Fruit fly (Drosophila melanogaster) whole organism, embryonic: ENCODE measurements around the gene CG14125.

Experiments used
- Bteb2 ChIP-seq: fragments of 200-800 bp; sonication (Bioruptor generic); optimal IDR thresholded peaks from 2 replicates; lab custom pipeline; 2016; ENCODE audit warnings: missing biosample characterization, missing genetic modification characterization
- CG10321 ChIP-seq: fragments of 200-800 bp; sonication (Bioruptor generic); IDR thresholded peaks from 2 replicates; pipeline ENCODE4 v1.3.6; 2022; ENCODE audit warnings: missing biosample characterization, missing genetic modification characterization
- CG11085 ChIP-seq: fragments of 200-800 bp; sonication (Bioruptor generic); IDR thresholded peaks from 2 replicates; pipeline ENCODE4 v1.3.6; 2022; ENCODE audit warnings: missing biosample characterization, missing genetic modification characterization
- CG12071 ChIP-seq: fragments of 200-800 bp; sonication (Bioruptor generic); optimal IDR thresholded peaks from 3 replicates; lab custom pipeline; 2018; ENCODE audit warnings: missing biosample characterization, mild to moderate bottlenecking, missing genetic modification characterization
- CG15479 ChIP-seq: fragments of 200-800 bp; sonication (Bioruptor generic); optimal IDR thresholded peaks from 3 replicates; lab custom pipeline; 2019; ENCODE audit warnings: missing biosample characterization, mild to moderate bottlenecking, missing genetic modification characterization, moderate library complexity
- CG1602 ChIP-seq: fragments of 200-800 bp; sonication (Bioruptor generic); optimal IDR thresholded peaks from 3 replicates; lab custom pipeline; 2016; ENCODE audit warnings: missing biosample characterization, missing genetic modification characterization
- CG17361 ChIP-seq: fragments of 200-800 bp; sonication (Bioruptor generic); IDR thresholded peaks from 3 replicates; pipeline ENCODE4 v1.3.6; 2022; ENCODE audit warnings: missing biosample characterization, missing genetic modification characterization
- CG1832 ChIP-seq: fragments of 200-800 bp; sonication (Bioruptor generic); optimal IDR thresholded peaks from 2 replicates; lab custom pipeline; 2017; ENCODE audit warnings: missing biosample characterization, mild to moderate bottlenecking, missing genetic modification characterization, inconsistent platforms
- CG3163 ChIP-seq: fragments of 200-800 bp; sonication (Bioruptor generic); optimal IDR thresholded peaks from 3 replicates; lab custom pipeline; 2016; ENCODE audit warnings: missing biosample characterization, missing genetic modification characterization
- CG42726 ChIP-seq: fragments of 200-800 bp; sonication (Bioruptor generic); IDR thresholded peaks from 2 replicates; pipeline ENCODE4 v1.3.6; 2022; ENCODE audit warnings: missing biosample characterization, missing genetic modification characterization; ENCODE audit not compliant: partially characterized antibody
- CG6689 ChIP-seq: fragments of 200-800 bp; sonication (Bioruptor generic); IDR thresholded peaks from 2 replicates; pipeline ENCODE4 v1.3.6; 2022; ENCODE audit warnings: missing biosample characterization, missing genetic modification characterization
- CG6791 ChIP-seq: fragments of 200-800 bp; sonication (Bioruptor generic); IDR thresholded peaks from 3 replicates; pipeline ENCODE4 v1.3.6; 2022; ENCODE audit warnings: missing biosample characterization, missing genetic modification characterization; ENCODE audit not compliant: partially characterized antibody
- CG7357 ChIP-seq: fragments of 200-800 bp; sonication (Bioruptor generic); IDR thresholded peaks from 3 replicates; pipeline ENCODE4 v1.3.6; 2022; ENCODE audit warnings: missing biosample characterization, missing genetic modification characterization
- CG8089 ChIP-seq: fragments of 200-800 bp; sonication (Bioruptor generic); optimal IDR thresholded peaks from 3 replicates; lab custom pipeline; 2016; ENCODE audit warnings: missing biosample characterization, missing genetic modification characterization
- CG9609 ChIP-seq: fragments of 200-800 bp; sonication (Bioruptor generic); optimal IDR thresholded peaks from 3 replicates; lab custom pipeline; 2016; ENCODE audit warnings: missing biosample characterization, missing genetic modification characterization
- CG9932 ChIP-seq: fragments of 200-800 bp; sonication (Bioruptor generic); IDR thresholded peaks from 2 replicates; pipeline ENCODE4 v1.3.6; 2022; ENCODE audit warnings: missing biosample characterization, missing genetic modification characterization
- Deaf1 ChIP-seq: fragments of 200-800 bp; optimal IDR thresholded peaks from 3 replicates; lab custom pipeline; 2019; ENCODE audit warnings: missing biosample characterization, mild to moderate bottlenecking, missing genetic modification characterization, moderate library complexity
- Ets65A ChIP-seq: fragments of 200-800 bp; sonication (Bioruptor generic); peaks from one replicate; lab custom pipeline; 2016; ENCODE audit warnings: missing biosample characterization, missing genetic modification characterization
- H15 ChIP-seq: fragments of 200-800 bp; sonication (Bioruptor generic); IDR thresholded peaks from 3 replicates; pipeline ENCODE4 v1.3.6; 2022; ENCODE audit warnings: missing biosample characterization, missing genetic modification characterization
- HLH3B ChIP-seq: fragments of 200-800 bp; sonication (Bioruptor generic); IDR thresholded peaks from 2 replicates; pipeline ENCODE4 v1.3.6; 2022; ENCODE audit warnings: missing biosample characterization, missing genetic modification characterization
- HmgZ ChIP-seq: fragments of 200-800 bp; sonication (Bioruptor generic); optimal IDR thresholded peaks from 2 replicates; lab custom pipeline; 2018; ENCODE audit warnings: missing biosample characterization, mild to moderate bottlenecking, missing genetic modification characterization
- Nf-YA ChIP-seq: fragments of 200-800 bp; sonication (Bioruptor generic); IDR thresholded peaks from 2 replicates; pipeline ENCODE4 v1.3.6; 2022; ENCODE audit warnings: missing biosample characterization, missing genetic modification characterization
- Nf-YB ChIP-seq: fragments of 200-800 bp; sonication (Bioruptor generic); optimal IDR thresholded peaks from 3 replicates; lab custom pipeline; 2019; ENCODE audit warnings: missing biosample characterization, mild to moderate bottlenecking, missing genetic modification characterization, moderate library complexity
- Optix ChIP-seq: fragments of 200-800 bp; sonication (Bioruptor generic); IDR thresholded peaks from 3 replicates; pipeline ENCODE4 v1.3.6; 2022; ENCODE audit warnings: missing biosample characterization, missing genetic modification characterization
- Pdp1 ChIP-seq, 2 experiments: fragments of 200-800 bp; sonication (Bioruptor generic); optimal IDR thresholded peaks; 3 replicates each; lab custom pipeline; 2016; ENCODE audit warnings: missing biosample characterization in 2 of 2, missing genetic modification characterization in 2 of 2, mild to moderate bottlenecking in 1 of 2, moderate library complexity in 1 of 2
- chinmo ChIP-seq: fragments of 200-800 bp; sonication (Bioruptor generic); IDR thresholded peaks from 4 replicates; pipeline ENCODE4 v1.3.6; 2022; ENCODE audit warnings: missing biosample characterization, missing genetic modification characterization; ENCODE audit not compliant: partially characterized antibody
- grn ChIP-seq: fragments of 200-800 bp; sonication (Bioruptor generic); optimal IDR thresholded peaks from 3 replicates; lab custom pipeline; 2017; ENCODE audit warnings: missing biosample characterization, missing genetic modification characterization
- h ChIP-seq: fragments of >200 bp; optimal IDR thresholded peaks from 2 replicates; lab custom pipeline; 2017
- hkb ChIP-seq, 2 experiments: fragments of 200-800 bp in 1 of 2; fragments of >200 bp in 1 of 2; sonication (Bioruptor generic) in 1 of 2; IDR thresholded peaks in 1 of 2; optimal IDR thresholded peaks in 1 of 2; 2 replicates each; pipeline versions ENCODE4 v1.3.6 to Lab custom; 2017 to 2022; ENCODE audit warnings: missing biosample characterization in 1 of 2, missing genetic modification characterization in 1 of 2
- ken ChIP-seq: fragments of 200-800 bp; sonication (Bioruptor generic); IDR thresholded peaks from 3 replicates; pipeline ENCODE4 v1.3.6; 2022; ENCODE audit warnings: missing biosample characterization, missing genetic modification characterization
- otp ChIP-seq: fragments of 200-800 bp; sonication (Bioruptor generic); IDR thresholded peaks from 3 replicates; pipeline ENCODE4, ENCODE4 v1.3.6; 2022; ENCODE audit warnings: missing biosample characterization, missing genetic modification characterization
- scrt ChIP-seq: fragments of 200-800 bp; sonication (Bioruptor generic); optimal IDR thresholded peaks from 2 replicates; lab custom pipeline; 2018; ENCODE audit warnings: missing biosample characterization, mild to moderate bottlenecking, missing genetic modification characterization, moderate library complexity
- sob ChIP-seq: fragments of 200-800 bp; sonication (Bioruptor generic); IDR thresholded peaks from 2 replicates; pipeline ENCODE4 v1.3.6; 2022; ENCODE audit warnings: missing biosample characterization, missing genetic modification characterization
- sr ChIP-seq: fragments of 200-800 bp; sonication (Bioruptor generic); IDR thresholded peaks from 3 replicates; pipeline ENCODE4 v1.3.6; 2022; ENCODE audit warnings: missing biosample characterization, missing genetic modification characterization
- tgo ChIP-seq: fragments of 200-800 bp; sonication (Bioruptor generic); IDR thresholded peaks from 3 replicates; pipeline ENCODE4 v1.3.6; 2022; ENCODE audit warnings: missing biosample characterization, missing genetic modification characterization
- wor ChIP-seq: fragments of 200-800 bp; sonication (Bioruptor generic); IDR thresholded peaks from 2 replicates; pipeline ENCODE4 v1.3.6; 2022; ENCODE audit warnings: missing biosample characterization, missing genetic modification characterization
- zen2 ChIP-seq: fragments of 200-800 bp; sonication (Bioruptor generic); IDR thresholded peaks from 3 replicates; pipeline ENCODE4 v1.3.6; 2022; ENCODE audit warnings: missing biosample characterization, missing genetic modification characterization; ENCODE audit not compliant: partially characterized antibody

CG14125 gene

DNA sequence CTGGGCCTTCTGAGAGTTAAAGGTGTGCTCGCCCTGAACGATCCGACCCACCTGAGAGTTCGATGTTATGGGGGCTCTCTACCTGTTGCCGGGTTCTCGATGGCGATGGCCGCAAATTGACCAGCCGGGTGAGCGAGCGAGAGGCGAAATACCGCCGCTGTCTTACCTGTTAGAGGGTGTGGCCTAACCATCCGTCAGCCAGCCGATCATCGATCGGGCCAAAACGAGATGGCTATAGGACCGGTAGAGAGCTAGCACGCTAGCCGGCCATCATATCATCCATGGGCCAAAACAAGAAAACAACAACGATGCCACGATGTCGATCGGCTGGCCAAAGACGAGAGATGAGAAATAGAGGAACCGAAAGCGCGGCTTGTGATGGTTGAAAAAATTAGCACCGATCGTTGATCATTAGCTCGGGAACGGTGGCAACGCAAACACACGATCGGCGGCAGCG lies 47.4 kb upstream of the CG14125 start, which contains the start of gene byn (continued):
- TF ChIP-seq CG1832 (GFP tag; lab: Kevin White, UChicago) (peak; percentile 84), Nf-YB (GFP tag; lab: Kevin White, UChicago) (peak; percentile 95), CG9932 (GFP tag; lab: Robert Waterston, UW) (no peak), CG9609 (no peak), H15 (GFP tag; lab: Robert Waterston, UW) (no peak), HLH3B (GFP tag; lab: Robert Waterston, UW) (no peak), CG10321 (GFP tag; lab: Robert Waterston, UW) (peak; percentile 91), CG42726 (GFP tag; lab: Robert Waterston, UW) (0 out of 2 replicates have a peak, but pooled peaks have one; percentile 32), Deaf1 (peak; percentile 64), CG6791 (GFP tag; lab: Robert Waterston, UW) (0 out of 3 replicates have a peak, but pooled peaks have one; percentile 10), grn (GFP tag; lab: Kevin White, UChicago) (no peak), sob (GFP tag; lab: Robert Waterston, UW) (0 out of 2 replicates have a peak, but pooled peaks have one; percentile 13), otp (GFP tag; lab: Robert Waterston, UW) (0 out of 3 replicates have a peak, but pooled peaks have one; percentile 31), CG11085 (no peak), CG3163 (GFP tag; lab: Kevin White, UChicago) (no peak), h (lab: Kevin White, UChicago) (no peak), CG17361 (GFP tag; lab: Robert Waterston, UW) (no peak)
- TF ChIP-seq, all 482 proteins: peak for 15

DNA sequence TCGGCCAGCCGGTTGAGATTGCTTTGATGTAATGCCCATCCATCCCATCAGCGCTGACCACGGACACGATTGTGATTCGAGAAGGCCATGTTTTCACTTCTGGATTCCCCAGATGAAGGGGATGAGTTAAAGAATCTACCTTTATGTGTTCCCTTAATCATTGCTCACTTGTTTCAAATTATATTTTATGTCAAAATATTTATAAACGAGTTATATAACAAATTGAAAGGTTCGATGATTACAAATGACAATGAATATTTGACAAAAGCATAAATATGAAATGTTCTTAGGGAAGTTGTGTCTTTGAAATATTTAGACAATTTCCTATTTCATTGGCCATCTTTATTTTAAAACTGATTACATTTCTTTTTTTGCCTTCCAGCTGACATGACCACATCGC lies 43.1 kb upstream of the CG14125 start:
- TF ChIP-seq tgo (GFP tag; lab: Robert Waterston, UW) (no peak), Pdp1 (GFP tag; optimal IDR thresholded peaks at IDR 0.05; lab: Kevin White, UChicago) (peak in 1 of 2 experiments; percentile 73)

DNA sequence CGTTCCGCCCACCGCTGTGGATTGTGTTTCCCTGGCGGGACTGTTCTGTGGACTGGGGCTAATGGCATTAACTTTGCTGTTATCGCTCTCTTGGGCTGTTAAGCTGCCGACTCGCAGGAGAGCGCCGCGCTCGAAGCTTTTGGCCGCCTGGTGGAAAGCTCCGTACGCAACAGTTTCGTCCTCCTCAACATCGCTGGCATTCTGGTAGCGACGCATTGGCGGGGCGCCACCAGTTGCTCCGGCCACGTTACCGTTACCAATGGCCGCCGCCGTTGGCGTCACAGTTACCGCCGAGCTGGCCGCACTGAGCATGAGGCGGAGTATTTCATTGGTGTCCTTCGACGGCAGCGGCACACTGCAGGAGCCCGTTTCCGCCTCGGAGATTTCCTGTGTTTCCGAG lies 37.4 kb upstream of the CG14125 start:
- 0 out of 2 replicates have a peak, but pooled peaks have one; percentile 6 for TF ChIP-seq CG6689 (GFP tag; lab: Robert Waterston, UW)
- no peak for TF ChIP-seq HmgZ (tag; lab: Kevin White, UChicago)
- TF ChIP-seq hkb (optimal IDR thresholded peaks at IDR 0.05; lab: Kevin White, UChicago) = no peak
- no peak for TF ChIP-seq hkb (GFP tag; IDR thresholded peaks at IDR 0.05; lab: Robert Waterston, UW)
- TF ChIP-seq ken = no peak
- no peak for TF ChIP-seq wor (GFP tag; lab: Robert Waterston, UW)
- no peak for TF ChIP-seq Bteb2 (GFP tag; lab: Kevin White, UChicago)
- TF ChIP-seq CG15479 (GFP tag; lab: Kevin White, UChicago) = no peak
- no peak for TF ChIP-seq CG6791 (GFP tag; lab: Robert Waterston, UW)
- no peak for TF ChIP-seq chinmo
- TF ChIP-seq scrt (GFP tag; lab: Kevin White, UChicago) = peak; percentile 93
- TF ChIP-seq Ets65A (GFP tag; lab: Kevin White, UChicago) = peak; percentile 48
- TF ChIP-seq zen2 (GFP tag; lab: Robert Waterston, UW) = 0 out of 3 replicates have a peak, but pooled peaks have one; percentile 25
- TF ChIP-seq CG12071 (GFP tag; lab: Kevin White, UChicago) = no peak
- no peak for TF ChIP-seq sr (GFP tag; lab: Robert Waterston, UW)
- no peak for TF ChIP-seq CG1602 (GFP tag; lab: Kevin White, UChicago)
- no peak for TF ChIP-seq Nf-YA (GFP tag; lab: Robert Waterston, UW)
- TF ChIP-seq CG8089 = no peak
- TF ChIP-seq CG7357 = no peak
- no peak for TF ChIP-seq Optix
